Fruit fly (Drosophila melanogaster) Kc167 (cell line): Measurements from ENCODE around the gene CG3348.

ENCODE experiments used
- Myc ChIP-seq: fragments of >200 bp; optimal IDR thresholded peaks from 2 replicates; lab custom pipeline; 2017; ENCODE audit warnings: missing external identifiers
- insv ChIP-seq: fragments of >200 bp; optimal IDR thresholded peaks from 3 replicates; lab custom pipeline; 2018; ENCODE audit warnings: missing external identifiers
- psq ChIP-seq: fragments of >200 bp; optimal IDR thresholded peaks from 2 replicates; lab custom pipeline; 2017; ENCODE audit warnings: missing external identifiers
- ttk ChIP-seq: sonication (Bioruptor generic); optimal IDR thresholded peaks from 2 replicates; lab custom pipeline; 2017; ENCODE audit warnings: missing external identifiers

dm6 chr3R:27283645-27284044, 8.4 kb downstream of the CG3348 start, which contains the start of gene CG3368:
- TF ChIP-seq insv (lab: Kevin White, UChicago) (no peak), psq (no peak), ttk (lab: Kevin White, UChicago) (no peak), Myc (lab: Kevin White, UChicago) (no peak)
